Worm (Caenorhabditis elegans) whole organism, late embryonic: Measurements from ENCODE around the gene srh-178.

Source experiments
- C38D4.7 ChIP-seq: fragments of 200-800 bp; sonication (Bioruptor generic); optimal IDR thresholded peaks from 2 replicates; lab custom pipeline; 2018; ENCODE audit warnings: mild to moderate bottlenecking, missing genetic modification characterization, moderate library complexity, missing compliant biosample characterization
- F13H6.1 ChIP-seq: sonication (generic microtip); optimal IDR thresholded peaks from 2 replicates; lab custom pipeline; 2016; ENCODE audit warnings: missing genetic modification characterization, missing compliant biosample characterization
- K09A11.1 ChIP-seq: sonication (generic microtip); optimal IDR thresholded peaks from 2 replicates; lab custom pipeline; 2017; ENCODE audit warnings: antibody characterized with exemption, mild to moderate bottlenecking, missing genetic modification characterization, missing compliant biosample characterization; ENCODE audit not compliant: insufficient read depth
- Y22D7AL.16 ChIP-seq: sonication (generic microtip); optimal IDR thresholded peaks from 2 replicates; lab custom pipeline; 2016; ENCODE audit warnings: missing genetic modification characterization, missing compliant biosample characterization
- ahr-1 ChIP-seq: sonication (generic microtip); optimal IDR thresholded peaks from 2 replicates; lab custom pipeline; 2016; ENCODE audit warnings: missing genetic modification characterization, missing compliant biosample characterization
- ceh-14 ChIP-seq: sonication (generic microtip); optimal IDR thresholded peaks from 2 replicates; lab custom pipeline; 2016; ENCODE audit warnings: missing genotype, missing genetic modification characterization, missing compliant biosample characterization
- ceh-18 ChIP-seq: sonication (generic microtip); optimal IDR thresholded peaks from 2 replicates; lab custom pipeline; 2016; ENCODE audit warnings: missing genetic modification characterization, missing compliant biosample characterization
- ceh-19 ChIP-seq: fragments of 200-800 bp; sonication (Bioruptor generic); optimal IDR thresholded peaks from 2 replicates; lab custom pipeline; 2018; ENCODE audit warnings: mild to moderate bottlenecking, missing genetic modification characterization, missing compliant biosample characterization
- ceh-22 ChIP-seq: sonication (generic microtip); optimal IDR thresholded peaks from 2 replicates; lab custom pipeline; 2017; ENCODE audit warnings: missing biosample characterization, missing genetic modification characterization
- ceh-24 ChIP-seq: sonication (generic microtip); optimal IDR thresholded peaks from 2 replicates; lab custom pipeline; 2016; ENCODE audit warnings: mild to moderate bottlenecking, missing genetic modification characterization, missing compliant biosample characterization
- ceh-30 ChIP-seq: fragments of 150-350 bp; optimal IDR thresholded peaks from 2 replicates; lab custom pipeline; 2014; ENCODE audit warnings: missing biosample characterization, missing genetic modification characterization
- ceh-34 ChIP-seq: sonication (generic microtip); optimal IDR thresholded peaks from 2 replicates; lab custom pipeline; 2016; ENCODE audit warnings: mild to moderate bottlenecking, missing genetic modification characterization, missing compliant biosample characterization
- ceh-45 ChIP-seq: fragments of 200-800 bp; sonication (Bioruptor generic); IDR thresholded peaks from 2 replicates; pipeline ENCODE4 v1.3.6; 2022; ENCODE audit warnings: missing genetic modification reagents, missing genetic modification characterization, missing compliant biosample characterization
- ceh-6 ChIP-seq: fragments of 200-800 bp; sonication (Bioruptor generic); optimal IDR thresholded peaks from 2 replicates; lab custom pipeline; 2018; ENCODE audit warnings: mild to moderate bottlenecking, missing genetic modification characterization, missing compliant biosample characterization
- ceh-9 ChIP-seq: sonication (generic microtip); optimal IDR thresholded peaks from 2 replicates; lab custom pipeline; 2016; ENCODE audit warnings: mild to moderate bottlenecking, missing genetic modification characterization, inconsistent platforms, missing compliant biosample characterization
- dmd-4 ChIP-seq: sonication (generic microtip); optimal IDR thresholded peaks from 2 replicates; lab custom pipeline; 2016; ENCODE audit warnings: borderline replicate concordance, missing genetic modification characterization, missing compliant biosample characterization
- dve-1 ChIP-seq: sonication (generic microtip); optimal IDR thresholded peaks from 2 replicates; lab custom pipeline; 2017; ENCODE audit warnings: antibody characterized with exemption, mild to moderate bottlenecking, missing genetic modification characterization, missing compliant biosample characterization
- elt-2 ChIP-seq: sonication (generic microtip); optimal IDR thresholded peaks from 2 replicates; lab custom pipeline; 2016; ENCODE audit warnings: missing genetic modification reagents, missing genetic modification characterization, missing compliant biosample characterization
- fkh-6 ChIP-seq: sonication (generic microtip); optimal IDR thresholded peaks from 2 replicates; lab custom pipeline; 2016; ENCODE audit warnings: missing genetic modification characterization, missing compliant biosample characterization
- gmeb-2 ChIP-seq: sonication (generic microtip); optimal IDR thresholded peaks from 2 replicates; lab custom pipeline; 2016; ENCODE audit warnings: missing genetic modification characterization, inconsistent platforms, missing compliant biosample characterization
- hlh-13 ChIP-seq: fragments of 200-800 bp; sonication (Bioruptor generic); optimal IDR thresholded peaks from 2 replicates; lab custom pipeline; 2018; ENCODE audit warnings: mild to moderate bottlenecking, missing genetic modification characterization, missing compliant biosample characterization
- hlh-15 ChIP-seq: sonication (generic microtip); optimal IDR thresholded peaks from 2 replicates; lab custom pipeline; 2016; ENCODE audit warnings: missing genetic modification characterization, missing compliant biosample characterization
- madf-2 ChIP-seq: sonication (generic microtip); optimal IDR thresholded peaks from 2 replicates; lab custom pipeline; 2017; ENCODE audit warnings: missing genetic modification characterization, missing compliant biosample characterization
- mec-3 ChIP-seq: sonication (generic microtip); optimal IDR thresholded peaks from 2 replicates; lab custom pipeline; 2016; ENCODE audit warnings: borderline replicate concordance, missing genetic modification characterization, missing compliant biosample characterization
- nfya-1 ChIP-seq: sonication (generic microtip); optimal IDR thresholded peaks from 2 replicates; lab custom pipeline; 2017; ENCODE audit warnings: missing genetic modification characterization, mild to moderate bottlenecking, missing compliant biosample characterization, antibody characterized with exemption, moderate library complexity
- nhr-232 ChIP-seq: sonication (generic microtip); optimal IDR thresholded peaks from 2 replicates; lab custom pipeline; 2016; ENCODE audit warnings: missing genetic modification characterization, missing compliant biosample characterization
- npax-4 ChIP-seq: sonication (generic microtip); optimal IDR thresholded peaks from 2 replicates; lab custom pipeline; 2016; ENCODE audit warnings: missing genetic modification characterization, missing compliant biosample characterization
- ref-2 ChIP-seq: sonication (generic microtip); optimal IDR thresholded peaks from 2 replicates; lab custom pipeline; 2016; ENCODE audit warnings: missing genetic modification characterization, missing compliant biosample characterization
- sdc-2 ChIP-seq: sonication (generic microtip); optimal IDR thresholded peaks from 2 replicates; lab custom pipeline; 2016; ENCODE audit warnings: missing genotype, missing genetic modification characterization, missing compliant biosample characterization
- syd-9 ChIP-seq: sonication (generic microtip); optimal IDR thresholded peaks from 2 replicates; lab custom pipeline; 2016; ENCODE audit warnings: mild to moderate bottlenecking, missing genetic modification characterization, moderate library complexity, missing compliant biosample characterization
- ttx-3 ChIP-seq: sonication (generic microtip); optimal IDR thresholded peaks from 2 replicates; lab custom pipeline; 2016; ENCODE audit warnings: missing genetic modification reagents, missing genetic modification characterization, missing compliant biosample characterization
- unc-55 ChIP-seq: sonication (generic microtip); optimal IDR thresholded peaks from 2 replicates; lab custom pipeline; 2017; ENCODE audit warnings: missing biosample characterization, missing genetic modification reagents, missing genetic modification characterization
- ztf-16 ChIP-seq: sonication (generic microtip); optimal IDR thresholded peaks from 2 replicates; lab custom pipeline; 2017; ENCODE audit warnings: missing genetic modification characterization, missing compliant biosample characterization

srh-178 gene

ce11 chrV:18474223-18474622 lies 5.9 kb downstream of the srh-178 start, which contains the start of gene srh-181:
Gene srh-181 (plus strand): TSS chrV:18474523.
- TF ChIP-seq nhr-232 (tag; lab: Kevin White, UChicago): no peak
- no peak for TF ChIP-seq sdc-2 (tag; lab: Kevin White, UChicago)
- TF ChIP-seq npax-4 (tag; lab: Kevin White, UChicago): no peak
- TF ChIP-seq ref-2 (tag; lab: Kevin White, UChicago): no peak
- no peak for TF ChIP-seq ceh-30 (tag; lab: Kevin White, UChicago)
- TF ChIP-seq ceh-34 (tag; lab: Kevin White, UChicago): no peak
- TF ChIP-seq, all 69 proteins: peak for 0

- TF ChIP-seq ceh-19 (GFP tag; lab: Kevin White, UChicago): no peak
- TF ChIP-seq dve-1 (tag; lab: Kevin White, UChicago): no peak
- TF ChIP-seq ceh-18 (tag; lab: Kevin White, UChicago): no peak
- no peak for TF ChIP-seq ahr-1 (tag; lab: Kevin White, UChicago)
- no peak for TF ChIP-seq K09A11.1
- TF ChIP-seq syd-9: no peak
- TF ChIP-seq ztf-16: no peak
- no peak for TF ChIP-seq ceh-24
- no peak for TF ChIP-seq C38D4.7 (GFP tag; lab: Kevin White, UChicago)
Measured at ce11 chrV:18473415-18473814, 6.7 kb downstream of the srh-178 start, which contains the start of gene srh-182. Gene srh-182 (minus strand): TSS chrV:18473515.

- TF ChIP-seq nfya-1 (no peak), fkh-6 (no peak), ceh-22 (tag; lab: Kevin White, UChicago) (no peak), ceh-6 (GFP tag; lab: Kevin White, UChicago) (no peak), F13H6.1 (tag; lab: Kevin White, UChicago) (no peak), dmd-4 (tag; lab: Kevin White, UChicago) (no peak), ttx-3 (tag; lab: Kevin White, UChicago) (no peak), Y22D7AL.16 (tag; lab: Kevin White, UChicago) (no peak), elt-2 (tag; lab: Kevin White, UChicago) (no peak), madf-2 (tag; lab: Kevin White, UChicago) (no peak), ceh-14 (no peak), hlh-13 (no peak), gmeb-2 (no peak), ahr-1 (tag; lab: Kevin White, UChicago) (no peak), ceh-45 (GFP tag; lab: Robert Waterston, UW) (no peak), unc-55 (no peak), mec-3 (no peak), ceh-9 (no peak), ceh-34 (tag; lab: Kevin White, UChicago) (no peak)
Measured at ce11 chrV:18468097-18468496, 12.0 kb downstream of the srh-178 start, which contains the start of gene ZK228.13. Gene ZK228.13 (minus strand): TSS chrV:18468197.

- no peak for TF ChIP-seq hlh-15 (tag; lab: Kevin White, UChicago)
- peak; percentile 2 for TF ChIP-seq elt-2 (tag; lab: Kevin White, UChicago)
Measured at ce11 chrV:18462365-18462837, 17.7 kb downstream of the srh-178 start, which contains the start of gene ZK228.4. Gene ZK228.4 (plus strand): TSS chrV:18462787.

- TF ChIP-seq unc-55: no peak
- TF ChIP-seq elt-2 (tag; lab: Kevin White, UChicago): peak; percentile 92
- TF ChIP-seq ceh-6 (GFP tag; lab: Kevin White, UChicago): no peak
- TF ChIP-seq nfya-1: no peak
- TF ChIP-seq ceh-18 (tag; lab: Kevin White, UChicago): no peak
- TF ChIP-seq K09A11.1: no peak
Measured at ce11 chrV:18461200-18461728, 18.9 kb downstream of the srh-178 start, which contains the start of gene ZK228.3. Gene ZK228.3 (minus strand): TSS chrV:18461250.
